Fruit fly (Drosophila melanogaster): Measurements from ENCODE around the gene Hmu.

The Hmu gene

dm6 chr3R:27281022-27281810, 7.4 kb upstream of the Hmu start (continued):
- peak; percentile 97 for TF ChIP-seq CG12659 (GFP tag; optimal IDR thresholded peaks at IDR 0.05)
- peak; percentile 23 for TF ChIP-seq unc-4 (GFP tag; IDR thresholded peaks at IDR 0.05; ENCODE audit: partially characterized antibody)
- TF ChIP-seq Myb (GFP tag; optimal IDR thresholded peaks at IDR 0.05): peak; percentile 89
- peak; percentile 96 for TF ChIP-seq CG34376 (GFP tag; optimal IDR thresholded peaks at IDR 0.05)
- peak; percentile 96 for TF ChIP-seq shn (GFP tag; optimal IDR thresholded peaks at IDR 0.05)
- TF ChIP-seq CG4730 (GFP tag; IDR thresholded peaks at IDR 0.05): peak; percentile 95
- TF ChIP-seq CkIIα-i1 (GFP tag; IDR thresholded peaks at IDR 0.05): peak; percentile 87
- TF ChIP-seq nau (GFP tag; optimal IDR thresholded peaks at IDR 0.05): peak; percentile 91
- TF ChIP-seq D (optimal IDR thresholded peaks at IDR 0.05): no peak
- peak; percentile 88 for TF ChIP-seq D (GFP tag; optimal IDR thresholded peaks at IDR 0.05)
- peak; percentile 91 for TF ChIP-seq tx (GFP tag; optimal IDR thresholded peaks at IDR 0.05)
- peak; percentile 92 for TF ChIP-seq CG17612 (GFP tag; IDR thresholded peaks at IDR 0.05)
- peak; percentile 79 for TF ChIP-seq CG8281 (tag; optimal IDR thresholded peaks at IDR 0.05)
- peak; percentile 89 for TF ChIP-seq trem (tag; optimal IDR thresholded peaks at IDR 0.05)
- TF ChIP-seq chn (GFP tag; optimal IDR thresholded peaks at IDR 0.05): peak; percentile 97
- no peak for TF ChIP-seq CG15479 (GFP tag; optimal IDR thresholded peaks at IDR 0.05)
- peak; percentile 95 for TF ChIP-seq otp (GFP tag; IDR thresholded peaks at IDR 0.05)
- peak; percentile 98 for TF ChIP-seq Drgx (GFP tag; IDR thresholded peaks at IDR 0.05)
- peak; percentile 62 for TF ChIP-seq Hmx (GFP tag; optimal IDR thresholded peaks at IDR 0.05)
- TF ChIP-seq kah (GFP tag; optimal IDR thresholded peaks at IDR 0.05): peak; percentile 70
- TF ChIP-seq CG4820 (GFP tag; optimal IDR thresholded peaks at IDR 0.05): peak; percentile 90
- peak; percentile 94 for TF ChIP-seq CG11247 (GFP tag; IDR thresholded peaks at IDR 0.05)
- no peak for TF ChIP-seq h (optimal IDR thresholded peaks at IDR 0.05)
- TF ChIP-seq so (GFP tag; IDR thresholded peaks at IDR 0.05): peak; percentile 96
- peak; percentile 97 for TF ChIP-seq Vsx1 (GFP tag; optimal IDR thresholded peaks at IDR 0.05)
- TF ChIP-seq CG31441 (GFP tag; IDR thresholded peaks at IDR 0.05): peak; percentile 82
- peak; percentile 92 to 95 for TF ChIP-seq Hr51 (GFP tag; optimal IDR thresholded peaks at IDR 0.05)
- TF ChIP-seq klu (GFP tag; IDR thresholded peaks at IDR 0.05): peak; percentile 86
- TF ChIP-seq BtbVII (GFP tag; optimal IDR thresholded peaks at IDR 0.05): peak; percentile 95
- peak; percentile 92 for TF ChIP-seq gro (GFP tag; optimal IDR thresholded peaks at IDR 0.05)
- peak; percentile 94 for TF ChIP-seq CG16863 (GFP tag; optimal IDR thresholded peaks at IDR 0.05)
- TF ChIP-seq lov (optimal IDR thresholded peaks at IDR 0.05): no peak
- TF ChIP-seq lov (GFP tag; IDR thresholded peaks at IDR 0.05): peak; percentile 97
- peak; percentile 95 for TF ChIP-seq Mad (GFP tag; optimal IDR thresholded peaks at IDR 0.05)
- TF ChIP-seq CG10209 (GFP tag; optimal IDR thresholded peaks at IDR 0.05): peak; percentile 96
- no peak for TF ChIP-seq pfk (GFP tag; optimal IDR thresholded peaks at IDR 0.05)
- TF ChIP-seq CG8765 (GFP tag; IDR thresholded peaks at IDR 0.05): peak; percentile 92
- peak; percentile 95 for TF ChIP-seq CG14667 (GFP tag; IDR thresholded peaks at IDR 0.05)
- TF ChIP-seq fd102C (GFP tag; optimal IDR thresholded peaks at IDR 0.05): peak; percentile 31
- TF ChIP-seq maf-S (GFP tag; optimal IDR thresholded peaks at IDR 0.05): peak; percentile 88
- TF ChIP-seq CG3838 (GFP tag; optimal IDR thresholded peaks at IDR 0.05): peak; percentile 86
- TF ChIP-seq CG12299 (tag; optimal IDR thresholded peaks at IDR 0.05): peak; percentile 88
- no peak for TF ChIP-seq sna (GFP tag; IDR thresholded peaks at IDR 0.05; ENCODE audit: partially characterized antibody)
- peak; percentile 93 for TF ChIP-seq Dek (tag; optimal IDR thresholded peaks at IDR 0.05)
- TF ChIP-seq CG13424 (tag; optimal IDR thresholded peaks at IDR 0.05): peak; percentile 91
- TF ChIP-seq CG13287 (GFP tag; IDR thresholded peaks at IDR 0.05; ENCODE audit: partially characterized antibody): peak; percentile 59
- peak; percentile 89 for TF ChIP-seq gcm2 (GFP tag; optimal IDR thresholded peaks at IDR 0.05)
- peak; percentile 98 for TF ChIP-seq CG2120 (GFP tag; optimal IDR thresholded peaks at IDR 0.05)
- peak; percentile 94 for TF ChIP-seq pum (GFP tag; optimal IDR thresholded peaks at IDR 0.05)
- TF ChIP-seq NfI (GFP tag; optimal IDR thresholded peaks at IDR 0.05): peak; percentile 96

All from whole organism, embryonic.